Fruit fly (Drosophila melanogaster): ENCODE data around the gene CG5418.

The CG5418 gene

dm6 chr2L:12421793-12422691, 31.0 kb downstream of the CG5418 start (continued):
- peak; percentile 71 for TF ChIP-seq Vsx1 (GFP tag; optimal IDR thresholded peaks at IDR 0.05)
- TF ChIP-seq Nf-YC (tag; optimal IDR thresholded peaks at IDR 0.05): peak; percentile 15
- no peak for TF ChIP-seq ssp (GFP tag; IDR thresholded peaks at IDR 0.05)
- TF ChIP-seq Dip2 (GFP tag; IDR thresholded peaks at IDR 0.05): no peak
- no peak for TF ChIP-seq CG15514 (GFP tag; optimal IDR thresholded peaks at IDR 0.05)
- TF ChIP-seq Nf-YA (GFP tag; IDR thresholded peaks at IDR 0.05): no peak
- no peak for TF ChIP-seq CG2875 (GFP tag; optimal IDR thresholded peaks at IDR 0.05)
- no peak for TF ChIP-seq slou (GFP tag; optimal IDR thresholded peaks at IDR 0.05)
- TF ChIP-seq CG12391 (tag; optimal IDR thresholded peaks at IDR 0.05): peak; percentile 15
- no peak for TF ChIP-seq CG3838 (GFP tag; optimal IDR thresholded peaks at IDR 0.05)
- TF ChIP-seq CG5180 (GFP tag; optimal IDR thresholded peaks at IDR 0.05): no peak
- no peak for TF ChIP-seq CG6683 (GFP tag; optimal IDR thresholded peaks at IDR 0.05)
- TF ChIP-seq Opbp (GFP tag; IDR thresholded peaks at IDR 0.05; ENCODE audit: partially characterized antibody): 0 out of 3 replicates have a peak, but pooled peaks have one; percentile 11
- TF ChIP-seq row (GFP tag; IDR thresholded peaks at IDR 0.05): peak; percentile 66
- no peak for TF ChIP-seq CG12744 (GFP tag; optimal IDR thresholded peaks at IDR 0.05)
- 0 out of 2 replicates have a peak, but pooled peaks have one; percentile 39 for TF ChIP-seq slbo (GFP tag; IDR thresholded peaks at IDR 0.05)
- TF ChIP-seq Max (GFP tag; optimal IDR thresholded peaks at IDR 0.05): no peak
- no peak for TF ChIP-seq CG3995 (GFP tag; optimal IDR thresholded peaks at IDR 0.05)
- no peak for TF ChIP-seq ATbp (GFP tag; optimal IDR thresholded peaks at IDR 0.05)
- TF ChIP-seq CG8924 (tag; optimal IDR thresholded peaks at IDR 0.05): no peak
- no peak for TF ChIP-seq Dip3 (GFP tag; optimal IDR thresholded peaks at IDR 0.05)
- no peak for TF ChIP-seq psq (GFP tag; optimal IDR thresholded peaks at IDR 0.05)
- no peak for TF ChIP-seq dmrt11E (tag; optimal IDR thresholded peaks at IDR 0.05)
- TF ChIP-seq az2 (GFP tag; optimal IDR thresholded peaks at IDR 0.05): peak; percentile 14
- TF ChIP-seq pb (GFP tag; optimal IDR thresholded peaks at IDR 0.05): no peak
- TF ChIP-seq exex (tag; optimal IDR thresholded peaks at IDR 0.05): no peak
- TF ChIP-seq HLH54F (GFP tag; optimal IDR thresholded peaks at IDR 0.05): no peak
- TF ChIP-seq aop (GFP tag; IDR thresholded peaks at IDR 0.05): no peak
- no peak for TF ChIP-seq eyg (GFP tag; optimal IDR thresholded peaks at IDR 0.05)
- TF ChIP-seq bowl (GFP tag; IDR thresholded peaks at IDR 0.05): no peak
- TF ChIP-seq Xbp1 (GFP tag; optimal IDR thresholded peaks at IDR 0.05): no peak
- no peak for TF ChIP-seq gfzf (GFP tag; optimal IDR thresholded peaks at IDR 0.05)
- 0 out of 3 replicates have a peak, but pooled peaks have one; percentile 20 for TF ChIP-seq CG6791 (GFP tag; IDR thresholded peaks at IDR 0.05; ENCODE audit: partially characterized antibody)
- TF ChIP-seq dmrt99B (tag; optimal IDR thresholded peaks at IDR 0.05): peak; percentile 35
- peak; percentile 58 for TF ChIP-seq Med (GFP tag)
- TF ChIP-seq CG32767 (GFP tag; IDR thresholded peaks at IDR 0.05): no peak
- TF ChIP-seq CG12236 (GFP tag; optimal IDR thresholded peaks at IDR 0.05): no peak
- TF ChIP-seq CG32772 (GFP tag; IDR thresholded peaks at IDR 0.05): no peak
- TF ChIP-seq Atf6 (GFP tag; IDR thresholded peaks at IDR 0.05): no peak
- no peak for TF ChIP-seq CG33213 (GFP tag; optimal IDR thresholded peaks at IDR 0.05)
- no peak for TF ChIP-seq p53 (GFP tag; optimal IDR thresholded peaks at IDR 0.05)
- peak; percentile 30; the same call in 1 of the 3 replicates for TF ChIP-seq dysf (GFP tag; IDR thresholded peaks at IDR 0.05)
- TF ChIP-seq tap (tag; optimal IDR thresholded peaks at IDR 0.05): no peak
- no peak for TF ChIP-seq CG2129 (GFP tag; IDR thresholded peaks at IDR 0.05; ENCODE audit: partially characterized antibody)
- TF ChIP-seq Ptx1 (GFP tag; IDR thresholded peaks at IDR 0.05): peak; percentile 38; the same call in 1 of the 2 replicates
- TF ChIP-seq Blimp-1 (GFP tag; optimal IDR thresholded peaks at IDR 0.05): peak; percentile 11
- no peak for TF ChIP-seq CG43689 (GFP tag; IDR thresholded peaks at IDR 0.05)
- TF ChIP-seq toy (GFP tag; IDR thresholded peaks at IDR 0.05): no peak
